Worm (Caenorhabditis elegans) whole organism, L1 larva: Measurements from ENCODE around the gene K09E2.1.

ENCODE experiments used
- C16A3.4 ChIP-seq: fragments of 150-350 bp; optimal IDR thresholded peaks from 2 replicates; lab custom pipeline; 2014; ENCODE audit warnings: missing biosample characterization, missing genetic modification characterization
- C34B4.2 ChIP-seq: sonication (generic microtip); optimal IDR thresholded peaks from 2 replicates; lab custom pipeline; 2017; ENCODE audit warnings: mild to moderate bottlenecking, missing genetic modification characterization, missing compliant biosample characterization
- alr-1 ChIP-seq: fragments of 200-800 bp; sonication (Bioruptor generic); optimal IDR thresholded peaks from 2 replicates; lab custom pipeline; 2018; ENCODE audit warnings: borderline replicate concordance, mild to moderate bottlenecking, missing genetic modification characterization, missing compliant biosample characterization
- aly-2 ChIP-seq: fragments of 150-350 bp; optimal IDR thresholded peaks from 2 replicates; lab custom pipeline; 2014; ENCODE audit warnings: missing biosample characterization, missing genetic modification characterization
- ama-1 ChIP-seq: fragments of 150-350 bp; optimal IDR thresholded peaks from 2 replicates; lab custom pipeline; 2014
- blmp-1 ChIP-seq: fragments of 150-350 bp; optimal IDR thresholded peaks from 2 replicates; lab custom pipeline; 2014; ENCODE audit warnings: missing biosample characterization, missing genetic modification characterization
- ceh-82 ChIP-seq, 3 experiments: fragments of 150-350 bp in 1 of 3; sonication (generic microtip) in 2 of 3; optimal IDR thresholded peaks; 2 replicates each; lab custom pipeline; 2014 to 2017; ENCODE audit warnings: missing biosample characterization in 3 of 3, missing genetic modification characterization in 3 of 3
- ceh-90 ChIP-seq: sonication (generic microtip); optimal IDR thresholded peaks from 2 replicates; lab custom pipeline; 2016; ENCODE audit warnings: missing genetic modification characterization, missing compliant biosample characterization
- ces-1 ChIP-seq: fragments of 150-350 bp; optimal IDR thresholded peaks from 2 replicates; lab custom pipeline; 2014; ENCODE audit warnings: missing biosample characterization, missing genetic modification reagents, missing genetic modification characterization
- dsc-1 ChIP-seq: sonication (generic microtip); optimal IDR thresholded peaks from 2 replicates; lab custom pipeline; 2016; ENCODE audit warnings: mild to moderate bottlenecking, missing genetic modification characterization, missing compliant biosample characterization
- efl-3 ChIP-seq: fragments of 200-800 bp; sonication (Bioruptor generic); optimal IDR thresholded peaks from 2 replicates; lab custom pipeline; 2018; ENCODE audit warnings: mild to moderate bottlenecking, missing genetic modification characterization, missing compliant biosample characterization
- egl-27 ChIP-seq, 2 experiments: fragments of 150-350 bp in 1 of 2; sonication (generic microtip); optimal IDR thresholded peaks; 3 replicates each; lab custom pipeline; 2017 to 2018; ENCODE audit warnings: missing biosample characterization in 2 of 2, missing genetic modification characterization in 2 of 2, missing genetic modification reagents in 2 of 2
- elt-2 ChIP-seq: sonication (generic microtip); optimal IDR thresholded peaks from 2 replicates; lab custom pipeline; 2016; ENCODE audit warnings: missing genetic modification characterization, mild to moderate bottlenecking, inconsistent platforms, missing compliant biosample characterization, missing genetic modification reagents
- elt-3 ChIP-seq, 6 experiments: fragments of 150-350 bp in 1 of 6; sonication (generic microtip); optimal IDR thresholded peaks; 2 replicates each; lab custom pipeline; 2017 to 2018; ENCODE audit warnings: missing biosample characterization in 6 of 6, missing genetic modification characterization in 6 of 6, inconsistent platforms in 1 of 6
- fkh-10 ChIP-seq: sonication (generic microtip); optimal IDR thresholded peaks from 2 replicates; lab custom pipeline; 2017; ENCODE audit warnings: missing biosample characterization, missing genetic modification reagents, missing genetic modification characterization
- fkh-8 ChIP-seq: sonication (generic microtip); optimal IDR thresholded peaks from 2 replicates; lab custom pipeline; 2016; ENCODE audit warnings: mild to moderate bottlenecking, missing genetic modification characterization, missing compliant biosample characterization
- hlh-17 ChIP-seq: fragments of 200-800 bp; sonication (Bioruptor generic); optimal IDR thresholded peaks from 2 replicates; lab custom pipeline; 2018; ENCODE audit warnings: missing genetic modification characterization, mild to moderate bottlenecking, missing compliant biosample characterization, moderate library complexity, borderline replicate concordance
- lin-35 ChIP-seq, 2 experiments: fragments of 150-350 bp; optimal IDR thresholded peaks; 2 replicates each; lab custom pipeline; 2014; ENCODE audit warnings: missing biosample characterization in 2 of 2, missing genetic modification characterization in 2 of 2, missing genetic modification reagents in 2 of 2
- lin-39 ChIP-seq: fragments of 150-350 bp; optimal IDR thresholded peaks from 2 replicates; lab custom pipeline; 2014; ENCODE audit warnings: missing biosample characterization, missing genetic modification reagents, missing genetic modification characterization
- lir-3 ChIP-seq: sonication (generic microtip); optimal IDR thresholded peaks from 2 replicates; lab custom pipeline; 2016; ENCODE audit warnings: mild to moderate bottlenecking, missing genetic modification characterization, moderate library complexity, missing compliant biosample characterization; ENCODE audit not compliant: poor library complexity
- mdl-1 ChIP-seq, 2 experiments: fragments of 150-350 bp; optimal IDR thresholded peaks; 2 replicates each; lab custom pipeline; 2014 to 2017; ENCODE audit warnings: missing biosample characterization in 2 of 2, missing genetic modification characterization in 2 of 2, inconsistent platforms in 1 of 2
- mef-2 ChIP-seq: fragments of 150-350 bp; optimal IDR thresholded peaks from 2 replicates; lab custom pipeline; 2014; ENCODE audit warnings: missing biosample characterization, missing genetic modification characterization
- nhr-11 ChIP-seq: fragments of 150-350 bp; optimal IDR thresholded peaks from 2 replicates; lab custom pipeline; 2014; ENCODE audit warnings: missing biosample characterization, missing genetic modification characterization
- nhr-19 ChIP-seq: fragments of 200-800 bp; sonication (Bioruptor generic); conservative IDR thresholded peaks from 2 replicates; pipeline ENCODE4 v1.3.6; 2022; ENCODE audit warnings: missing genetic modification characterization, missing compliant biosample characterization
- nhr-20 ChIP-seq: sonication (generic microtip); optimal IDR thresholded peaks from 2 replicates; lab custom pipeline; 2016; ENCODE audit warnings: mild to moderate bottlenecking, missing genetic modification characterization, missing compliant biosample characterization
- nhr-237 ChIP-seq: fragments of 150-350 bp; optimal IDR thresholded peaks from 2 replicates; lab custom pipeline; 2014; ENCODE audit warnings: missing biosample characterization, missing genetic modification characterization
- nhr-28 ChIP-seq: fragments of 150-350 bp; optimal IDR thresholded peaks from 2 replicates; lab custom pipeline; 2014; ENCODE audit warnings: missing biosample characterization, missing genetic modification characterization
- nhr-47 ChIP-seq: sonication (generic microtip); optimal IDR thresholded peaks from 2 replicates; lab custom pipeline; 2016; ENCODE audit warnings: mild to moderate bottlenecking, missing genetic modification characterization, moderate library complexity, missing compliant biosample characterization
- nhr-71 ChIP-seq: sonication (generic microtip); optimal IDR thresholded peaks from 2 replicates; lab custom pipeline; 2016; ENCODE audit warnings: mild to moderate bottlenecking, missing genetic modification characterization, moderate library complexity, missing compliant biosample characterization
- nhr-84 ChIP-seq: sonication (generic microtip); optimal IDR thresholded peaks from 2 replicates; lab custom pipeline; 2017; ENCODE audit warnings: missing biosample characterization, missing genetic modification characterization
- nhr-85 ChIP-seq: sonication (generic microtip); peaks from one replicate; lab custom pipeline; 2016; ENCODE audit warnings: missing genetic modification characterization, inconsistent platforms, missing compliant biosample characterization
- nhr-90 ChIP-seq: sonication (generic microtip); optimal IDR thresholded peaks from 2 replicates; lab custom pipeline; 2016; ENCODE audit warnings: mild to moderate bottlenecking, missing genetic modification characterization, missing compliant biosample characterization; ENCODE audit not compliant: poor library complexity
- rnt-1 ChIP-seq: sonication (generic microtip); optimal IDR thresholded peaks from 2 replicates; lab custom pipeline; 2016; ENCODE audit warnings: mild to moderate bottlenecking, missing genetic modification characterization, moderate library complexity, missing compliant biosample characterization
- snu-23 ChIP-seq: sonication (generic microtip); optimal IDR thresholded peaks from 2 replicates; lab custom pipeline; 2016; ENCODE audit warnings: missing genetic modification characterization, missing compliant biosample characterization
- sup-37 ChIP-seq: fragments of 200-800 bp; sonication (Bioruptor generic); optimal IDR thresholded peaks from 2 replicates; lab custom pipeline; 2018; ENCODE audit warnings: mild to moderate bottlenecking, missing genetic modification characterization, missing compliant biosample characterization
- swsn-7 ChIP-seq: sonication (generic microtip); optimal IDR thresholded peaks from 2 replicates; lab custom pipeline; 2016; ENCODE audit warnings: missing genetic modification characterization, missing compliant biosample characterization
- tlp-1 ChIP-seq: fragments of 150-350 bp; optimal IDR thresholded peaks from 2 replicates; lab custom pipeline; 2014; ENCODE audit warnings: missing biosample characterization, missing genetic modification characterization
- unc-86 ChIP-seq: sonication (generic microtip); optimal IDR thresholded peaks from 2 replicates; lab custom pipeline; 2016; ENCODE audit warnings: missing genetic modification characterization, missing compliant biosample characterization
- xbp-1 ChIP-seq: sonication (generic microtip); optimal IDR thresholded peaks from 2 replicates; lab custom pipeline; 2016; ENCODE audit warnings: missing genetic modification characterization, missing compliant biosample characterization
- zip-4 ChIP-seq: fragments of 200-800 bp; sonication (Bioruptor generic); optimal IDR thresholded peaks from 2 replicates; lab custom pipeline; 2018; ENCODE audit warnings: mild to moderate bottlenecking, missing genetic modification characterization, moderate library complexity, missing compliant biosample characterization

K09E2.1 gene

ce11 chrX:8646997-8647396, 34.7 kb upstream of the K09E2.1 start, which contains the start of gene F12D9.2:
F12D9.2 (minus strand) TSS chrX:8647097.
- TF ChIP-seq unc-86 (tag; lab: Kevin White, UChicago) (no peak), swsn-7 (tag; lab: Kevin White, UChicago) (no peak), nhr-85 (tag; lab: Kevin White, UChicago) (peak; percentile 2)
- TF ChIP-seq, all 84 proteins: peak for 1

ce11 chrX:8648582-8648981, 33.1 kb upstream of the K09E2.1 start:
- TF ChIP-seq tlp-1 (tag; lab: Kevin White, UChicago) (no peak), mdl-1 (tag; optimal IDR thresholded peaks at IDR 0.05; lab: Kevin White, UChicago) (no peak), ama-1 (lab: Kevin White, UChicago) (no peak)

ce11 chrX:8650535-8650934, 31.2 kb upstream of the K09E2.1 start:
- TF ChIP-seq nhr-84, result no peak
- TF ChIP-seq ces-1 (GFP tag; lab: Kevin White, UChicago), result no peak
- no peak for TF ChIP-seq lir-3 (tag; lab: Kevin White, UChicago)
- TF ChIP-seq snu-23, result peak; percentile 39
- TF ChIP-seq ceh-90 (tag; lab: Kevin White, UChicago), result no peak
- peak in 1 of 6 experiments; percentile 6 for TF ChIP-seq elt-3 (tag; optimal IDR thresholded peaks at IDR 0.05; lab: Kevin White, UChicago)
- no peak for TF ChIP-seq fkh-10 (GFP tag; lab: Kevin White, UChicago)
- peak; percentile 50 for TF ChIP-seq nhr-71 (tag; lab: Kevin White, UChicago)
- TF ChIP-seq xbp-1, result no peak
- TF ChIP-seq efl-3 (GFP tag; lab: Kevin White, UChicago), result peak; percentile 7
- TF ChIP-seq nhr-20 (tag; lab: Kevin White, UChicago), result peak; percentile 13
- no peak for TF ChIP-seq alr-1 (tag; lab: Kevin White, UChicago)
- TF ChIP-seq aly-2, result no peak
- TF ChIP-seq lin-35 (GFP tag; optimal IDR thresholded peaks at IDR 0.05; lab: Kevin White, UChicago), result peak in 1 of 2 experiments; percentile 25
- no peak for TF ChIP-seq nhr-11 (tag; lab: Kevin White, UChicago)
- TF ChIP-seq ama-1 (lab: Kevin White, UChicago), result no peak
- TF ChIP-seq rnt-1 (tag; lab: Kevin White, UChicago), result peak; percentile 42
- no peak for TF ChIP-seq hlh-17
- TF ChIP-seq sup-37 (GFP tag; lab: Kevin White, UChicago), result no peak
- no peak for TF ChIP-seq nhr-85 (tag; lab: Kevin White, UChicago)
- peak; percentile 33 for TF ChIP-seq nhr-90
- peak; percentile 23; the same call in 1 of the 2 replicates for TF ChIP-seq nhr-19
- TF ChIP-seq nhr-28 (tag; lab: Kevin White, UChicago), result no peak
- no peak for TF ChIP-seq C16A3.4
- TF ChIP-seq lin-39 (tag; lab: Kevin White, UChicago), result no peak
- TF ChIP-seq mef-2 (tag; lab: Kevin White, UChicago), result no peak
- TF ChIP-seq zip-4 (GFP tag; lab: Kevin White, UChicago), result no peak
- no peak for TF ChIP-seq blmp-1 (tag; lab: Kevin White, UChicago)
- no peak for TF ChIP-seq dsc-1
- TF ChIP-seq C34B4.2 (tag; lab: Kevin White, UChicago), result no peak
- peak; percentile 42 for TF ChIP-seq nhr-47
- no peak for TF ChIP-seq ceh-82 (tag; optimal IDR thresholded peaks at IDR 0.05; lab: Kevin White, UChicago)
- peak; percentile 2 for TF ChIP-seq elt-2 (tag; lab: Kevin White, UChicago)

- TF ChIP-seq blmp-1 (tag; lab: Kevin White, UChicago), result peak; percentile 54
- TF ChIP-seq lin-35 (GFP tag; optimal IDR thresholded peaks at IDR 0.05; lab: Kevin White, UChicago), result no peak
- TF ChIP-seq elt-3 (tag; optimal IDR thresholded peaks at IDR 0.05; lab: Kevin White, UChicago), result peak in 2 of 6 experiments; percentile 7 to 46
- TF ChIP-seq nhr-85 (tag; lab: Kevin White, UChicago), result peak; percentile 51
- TF ChIP-seq mef-2 (tag; lab: Kevin White, UChicago), result no peak
- TF ChIP-seq fkh-8 (tag; lab: Kevin White, UChicago), result no peak
- no peak for TF ChIP-seq nhr-237 (tag; lab: Kevin White, UChicago)
- no peak for TF ChIP-seq egl-27 (tag; optimal IDR thresholded peaks at IDR 0.05; lab: Kevin White, UChicago)
Observed at ce11 chrX:8656019-8656418, 25.7 kb upstream of the K09E2.1 start.
